Fruit fly (Drosophila melanogaster) whole organism, pupa: ENCODE measurements around the gene CG13297.

Experiments
- CG10348 ChIP-seq: fragments of 200-800 bp; sonication (Bioruptor generic); IDR thresholded peaks from 2 replicates; pipeline ENCODE4 v1.3.6; 2022; ENCODE audit warnings: missing biosample characterization, missing genetic modification characterization
- CG12605 ChIP-seq: fragments of 200-800 bp; sonication (Bioruptor generic); IDR thresholded peaks from 2 replicates; pipeline ENCODE4 v1.3.6; 2022; ENCODE audit warnings: missing biosample characterization, missing genetic modification characterization
- CG13204 ChIP-seq: fragments of 200-800 bp; sonication (Bioruptor generic); optimal IDR thresholded peaks from 2 replicates; lab custom pipeline; 2018; ENCODE audit warnings: missing biosample characterization, mild to moderate bottlenecking, missing genetic modification characterization, moderate library complexity
- CG14655 ChIP-seq: fragments of 200-800 bp; sonication (Bioruptor generic); optimal IDR thresholded peaks from 3 replicates; lab custom pipeline; 2017; ENCODE audit warnings: mild to moderate bottlenecking, missing biosample characterization, missing genetic modification reagents, missing genetic modification characterization
- CG15710 ChIP-seq: fragments of 200-800 bp; sonication (Bioruptor generic); optimal IDR thresholded peaks from 2 replicates; lab custom pipeline; 2018; ENCODE audit warnings: missing biosample characterization, mild to moderate bottlenecking, missing genetic modification characterization, moderate library complexity
- CG17806 ChIP-seq: fragments of 200-800 bp; sonication (Bioruptor generic); optimal IDR thresholded peaks from 2 replicates; lab custom pipeline; 2018; ENCODE audit warnings: missing biosample characterization, mild to moderate bottlenecking, missing genetic modification characterization, moderate library complexity
- CG32121 ChIP-seq: fragments of 200-800 bp; sonication (Bioruptor generic); IDR thresholded peaks from 2 replicates; pipeline ENCODE4 v1.3.6; 2022; ENCODE audit warnings: missing biosample characterization, missing genetic modification characterization
- CG34367 ChIP-seq: fragments of 200-800 bp; sonication (Bioruptor generic); optimal IDR thresholded peaks from 2 replicates; lab custom pipeline; 2018; ENCODE audit warnings: missing biosample characterization, mild to moderate bottlenecking, missing genetic modification characterization
- CG4496 ChIP-seq: fragments of 200-800 bp; sonication (Bioruptor generic); IDR thresholded peaks from 3 replicates; pipeline ENCODE4 v1.3.6; 2022; ENCODE audit warnings: missing biosample characterization, missing genetic modification characterization
- CG8159 ChIP-seq: fragments of 200-800 bp; sonication (Bioruptor generic); optimal IDR thresholded peaks from 3 replicates; lab custom pipeline; 2018; ENCODE audit warnings: missing biosample characterization, mild to moderate bottlenecking, missing genetic modification characterization, moderate library complexity
- CG8301 ChIP-seq: fragments of 200-800 bp; sonication (Bioruptor generic); optimal IDR thresholded peaks from 2 replicates; lab custom pipeline; 2018; ENCODE audit warnings: missing biosample characterization, mild to moderate bottlenecking, missing genetic modification characterization
- CG9948 ChIP-seq: fragments of 200-800 bp; sonication (Bioruptor generic); optimal IDR thresholded peaks from 2 replicates; lab custom pipeline; 2018; ENCODE audit warnings: missing biosample characterization, mild to moderate bottlenecking, missing genetic modification characterization, moderate library complexity
- D1 ChIP-seq: fragments of 200-800 bp; sonication (Bioruptor generic); optimal IDR thresholded peaks from 2 replicates; lab custom pipeline; 2018; ENCODE audit warnings: missing biosample characterization, mild to moderate bottlenecking, missing genetic modification characterization, moderate library complexity
- EcR ChIP-seq: fragments of 200-800 bp; sonication (Bioruptor generic); optimal IDR thresholded peaks from 3 replicates; lab custom pipeline; 2019; ENCODE audit warnings: missing biosample characterization, missing genetic modification characterization, mild to moderate bottlenecking, moderate library complexity, missing genetic modification reagents
- Ets98B ChIP-seq: fragments of 200-800 bp; sonication (Bioruptor generic); IDR thresholded peaks from 2 replicates; pipeline ENCODE4 v1.3.6; 2022; ENCODE audit warnings: missing biosample characterization, missing genetic modification characterization
- Pif1A ChIP-seq: fragments of 200-800 bp; sonication (Bioruptor generic); optimal IDR thresholded peaks from 3 replicates; lab custom pipeline; 2016; ENCODE audit warnings: missing biosample characterization, missing genetic modification characterization
- Pif1B ChIP-seq: fragments of 200-800 bp; sonication (Bioruptor generic); optimal IDR thresholded peaks from 3 replicates; lab custom pipeline; 2016; ENCODE audit warnings: missing biosample characterization, missing genetic modification characterization
- Snoo ChIP-seq: fragments of 200-800 bp; sonication (Bioruptor generic); optimal IDR thresholded peaks from 3 replicates; lab custom pipeline; 2017; ENCODE audit warnings: missing biosample characterization, mild to moderate bottlenecking, missing genetic modification characterization, inconsistent platforms
- fd96Ca ChIP-seq: fragments of 200-800 bp; sonication (Bioruptor generic); IDR thresholded peaks from 3 replicates; pipeline ENCODE4 v1.3.6; 2022; ENCODE audit warnings: missing biosample characterization, missing genetic modification characterization
- gl ChIP-seq: fragments of 200-800 bp; sonication (Bioruptor generic); optimal IDR thresholded peaks from 2 replicates; lab custom pipeline; 2018; ENCODE audit warnings: missing biosample characterization, mild to moderate bottlenecking, missing genetic modification characterization
- rn ChIP-seq: fragments of 200-800 bp; sonication (Bioruptor generic); IDR thresholded peaks from 2 replicates; pipeline ENCODE4 v1.3.6; 2022; ENCODE audit warnings: missing biosample characterization, missing genetic modification characterization

The CG13297 gene

DNA sequence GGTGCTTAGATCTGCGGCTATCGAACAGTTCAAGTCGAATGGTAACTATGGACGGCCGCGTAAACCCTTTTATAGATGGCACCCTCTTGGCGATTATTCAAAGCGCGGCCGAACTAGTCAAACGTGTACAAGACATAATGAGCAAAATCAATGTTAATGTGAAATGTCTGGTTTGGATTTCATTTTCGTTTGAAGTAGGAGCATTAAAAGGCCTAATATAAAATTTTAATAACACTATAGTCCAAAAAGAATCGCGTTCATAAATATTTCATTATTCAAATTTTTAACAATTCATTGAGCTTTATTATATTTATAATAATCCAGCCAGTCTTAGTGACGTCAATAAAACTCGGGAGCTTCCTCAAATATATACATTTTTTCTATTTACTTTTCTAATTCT, 26.2 kb downstream of the CG13297 start, which contains the start of gene Lcp65Ag3:
Gene Lcp65Ag3 (minus strand): TSS at position 46 of the 400 bp plus-strand sequence.
- no peak for TF ChIP-seq CG9948 (tag; lab: Kevin White, UChicago)
- no peak for TF ChIP-seq Snoo (tag; lab: Kevin White, UChicago)
- TF ChIP-seq EcR (GFP tag; lab: Kevin White, UChicago) = no peak
- TF ChIP-seq Pif1B (GFP tag; lab: Kevin White, UChicago) = no peak
- no peak for TF ChIP-seq fd96Ca (GFP tag; lab: Robert Waterston, UW)
- no peak for TF ChIP-seq CG15710 (tag; lab: Kevin White, UChicago)
- no peak for TF ChIP-seq CG13204 (GFP tag; lab: Kevin White, UChicago)
- no peak for TF ChIP-seq Ets98B (GFP tag; lab: Robert Waterston, UW)
- TF ChIP-seq CG12605 = no peak
- no peak for TF ChIP-seq CG4496 (GFP tag; lab: Robert Waterston, UW)
- TF ChIP-seq CG8301 = no peak
- TF ChIP-seq gl (tag; lab: Kevin White, UChicago) = no peak
- TF ChIP-seq, all 21 proteins: peak for 0

DNA sequence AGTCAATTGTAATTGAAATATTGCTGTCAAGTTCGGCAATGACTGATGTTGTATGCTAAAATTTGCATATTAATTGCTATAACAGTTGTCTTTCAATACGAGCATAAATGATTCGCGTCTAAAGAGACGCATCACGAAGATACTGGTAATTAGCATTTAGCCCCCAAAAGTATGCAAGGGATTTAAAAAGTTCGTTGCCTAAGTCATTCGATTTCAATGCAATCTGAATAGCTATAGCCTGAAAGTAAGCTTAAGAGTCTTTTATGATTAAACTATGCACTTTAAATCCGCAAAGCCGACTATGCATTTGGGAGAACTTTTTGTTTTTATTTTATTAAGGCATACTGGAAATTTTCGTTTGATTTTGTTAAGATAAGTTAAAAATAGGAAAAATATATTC, 27.6 kb downstream of the CG13297 start:
- TF ChIP-seq CG12605 (no peak), Pif1B (GFP tag; lab: Kevin White, UChicago) (no peak), D1 (tag; lab: Kevin White, UChicago) (peak; percentile 20), CG8301 (no peak)

DNA sequence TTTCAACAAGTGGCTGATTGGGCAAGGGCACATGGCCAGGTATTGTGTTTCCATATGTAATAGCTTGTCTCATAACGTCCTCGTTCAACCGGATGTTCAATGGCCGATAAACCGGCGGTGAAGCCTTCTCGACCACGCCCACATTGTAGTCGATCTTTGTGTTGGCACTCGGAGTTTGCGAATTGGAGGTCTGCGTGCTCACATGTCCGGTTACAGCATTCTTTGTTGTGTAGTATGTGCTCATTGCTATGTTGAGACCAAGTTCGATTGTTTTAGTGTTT, 31.8 kb downstream of the CG13297 start:
- TF ChIP-seq CG13204 (GFP tag; lab: Kevin White, UChicago) (no peak), CG12605 (no peak), CG14655 (no peak), CG4496 (GFP tag; lab: Robert Waterston, UW) (no peak), D1 (tag; lab: Kevin White, UChicago) (no peak), CG15710 (tag; lab: Kevin White, UChicago) (no peak), Pif1A (GFP tag; lab: Kevin White, UChicago) (no peak), CG34367 (tag; lab: Kevin White, UChicago) (no peak), CG10348 (GFP tag; lab: Robert Waterston, UW) (no peak), CG9948 (tag; lab: Kevin White, UChicago) (no peak), CG17806 (tag; lab: Kevin White, UChicago) (no peak), gl (tag; lab: Kevin White, UChicago) (no peak), CG8159 (no peak), Pif1B (GFP tag; lab: Kevin White, UChicago) (no peak), fd96Ca (GFP tag; lab: Robert Waterston, UW) (no peak), Ets98B (GFP tag; lab: Robert Waterston, UW) (no peak), rn (no peak)

DNA sequence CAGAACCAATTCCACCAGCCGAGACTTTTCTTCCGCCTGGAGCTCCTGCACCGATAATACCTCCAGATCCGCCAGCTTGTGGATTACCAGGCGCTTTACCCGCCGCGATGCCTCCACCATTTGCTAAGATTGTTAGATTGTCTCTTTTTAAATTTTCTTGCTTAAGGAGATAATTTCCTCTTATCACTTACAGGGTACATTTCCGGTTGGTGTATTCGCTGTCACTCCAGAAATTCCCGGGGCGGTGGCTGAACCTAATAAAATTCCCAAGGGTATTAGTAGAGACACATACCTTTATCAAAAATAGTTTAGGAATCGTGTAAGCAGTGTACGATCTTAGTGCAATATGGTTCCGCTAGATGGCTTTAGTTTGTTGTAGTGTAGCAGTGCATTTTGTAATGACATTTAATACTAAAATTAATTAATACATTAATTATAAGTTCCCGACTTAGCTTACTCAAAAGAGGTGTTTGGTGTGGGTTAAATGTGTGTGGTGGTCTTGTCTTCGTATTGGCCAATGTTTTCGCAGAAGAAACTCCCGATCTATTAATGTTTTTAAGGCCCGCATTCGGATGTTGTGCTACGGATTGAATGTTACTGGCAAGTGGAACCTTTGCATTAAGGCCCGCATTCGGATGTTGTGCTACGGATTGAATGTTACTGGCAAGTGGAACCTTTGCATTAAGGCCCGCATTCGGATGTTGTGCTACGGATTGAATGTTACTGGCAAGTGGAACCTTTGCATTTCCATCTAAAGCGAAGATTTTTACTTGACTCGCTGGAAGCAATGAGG, 32.4 kb downstream of the CG13297 start:
- TF ChIP-seq CG14655 (no peak), CG15710 (tag; lab: Kevin White, UChicago) (no peak), Pif1A (GFP tag; lab: Kevin White, UChicago) (peak; percentile 15), rn (peak; percentile 25; the same call in 1 of the 2 replicates), CG12605 (no peak), CG34367 (tag; lab: Kevin White, UChicago) (no peak)

DNA sequence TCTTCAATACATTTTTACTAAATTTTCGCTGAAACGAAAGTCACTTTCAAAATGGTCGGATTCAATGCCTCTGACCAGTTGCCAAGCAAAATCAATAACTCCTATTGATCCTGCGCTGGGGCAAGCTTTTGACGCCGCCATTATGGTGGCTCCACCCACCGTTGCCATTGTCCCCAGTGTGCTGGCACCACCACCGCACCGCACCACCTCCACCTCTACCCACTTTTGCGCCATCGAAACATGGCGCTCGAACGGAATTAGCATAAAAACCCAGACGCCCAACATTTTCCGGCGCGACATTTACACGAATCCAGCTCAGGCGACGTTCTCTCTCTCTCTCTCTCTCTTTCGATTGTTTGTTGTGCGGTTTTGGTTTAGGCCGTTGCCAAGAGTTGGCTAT, 40.3 kb downstream of the CG13297 start:
- TF ChIP-seq CG13204 (GFP tag; lab: Kevin White, UChicago) (no peak), CG8159 (no peak), Snoo (tag; lab: Kevin White, UChicago) (no peak), CG14655 (no peak), CG9948 (tag; lab: Kevin White, UChicago) (no peak), gl (tag; lab: Kevin White, UChicago) (no peak), CG34367 (tag; lab: Kevin White, UChicago) (no peak), CG10348 (GFP tag; lab: Robert Waterston, UW) (no peak), CG17806 (tag; lab: Kevin White, UChicago) (no peak), CG8301 (no peak), Pif1A (GFP tag; lab: Kevin White, UChicago) (no peak), Ets98B (GFP tag; lab: Robert Waterston, UW) (no peak), CG15710 (tag; lab: Kevin White, UChicago) (no peak), rn (no peak), CG4496 (GFP tag; lab: Robert Waterston, UW) (no peak), D1 (tag; lab: Kevin White, UChicago) (no peak)

DNA sequence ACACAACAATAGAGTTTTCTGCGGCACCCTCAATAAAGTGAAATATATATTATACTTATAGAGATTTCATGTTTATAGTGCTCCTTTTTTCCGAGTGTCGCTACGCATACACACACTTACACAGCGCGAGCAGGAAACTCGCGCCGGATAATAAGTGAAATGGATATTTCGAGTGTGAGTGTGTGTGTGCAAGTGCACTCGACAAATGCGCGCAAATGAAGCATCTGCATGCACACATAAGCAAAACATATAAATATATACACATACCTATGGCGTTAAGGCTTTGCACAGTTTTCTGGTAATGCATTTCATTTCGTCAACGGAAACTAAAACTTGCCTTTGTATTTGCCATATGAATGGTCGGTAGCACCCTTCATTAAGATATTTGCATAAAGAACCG, 41.7 kb downstream of the CG13297 start:
- TF ChIP-seq Pif1A (GFP tag; lab: Kevin White, UChicago) (no peak), Ets98B (GFP tag; lab: Robert Waterston, UW) (no peak), CG4496 (GFP tag; lab: Robert Waterston, UW) (no peak), Pif1B (GFP tag; lab: Kevin White, UChicago) (no peak), gl (tag; lab: Kevin White, UChicago) (no peak), CG8159 (no peak), EcR (GFP tag; lab: Kevin White, UChicago) (no peak), CG17806 (tag; lab: Kevin White, UChicago) (no peak), CG15710 (tag; lab: Kevin White, UChicago) (no peak), CG10348 (GFP tag; lab: Robert Waterston, UW) (no peak), CG32121 (GFP tag; lab: Robert Waterston, UW) (no peak), CG14655 (no peak), CG13204 (GFP tag; lab: Kevin White, UChicago) (no peak), CG34367 (tag; lab: Kevin White, UChicago) (no peak), D1 (tag; lab: Kevin White, UChicago) (no peak), rn (no peak), CG12605 (no peak)
